Worm (Caenorhabditis elegans): ENCODE results near the gene C34D10.1.

- TF ChIP-seq mdl-1 (tag; optimal IDR thresholded peaks at IDR 0.05) (no peak), ces-1 (GFP tag; optimal IDR thresholded peaks at IDR 0.05) (no peak), fkh-10 (GFP tag; optimal IDR thresholded peaks at IDR 0.05) (no peak), snpc-4 (tag; optimal IDR thresholded peaks at IDR 0.05) (no peak)
Observed at ce11 chrX:8010652-8011051, 18.6 kb upstream of the C34D10.1 start.
